Fruit fly (Drosophila melanogaster): ENCODE measurements around the gene bor.

Gene bor

dm6 chr3R:16235941-16236712, 27.8 kb downstream of the bor start:
- TF ChIP-seq CG10348 (GFP tag; IDR thresholded peaks at IDR 0.05): no peak
- TF ChIP-seq CG34367 (tag; optimal IDR thresholded peaks at IDR 0.05): peak; percentile 88
- no peak for TF ChIP-seq fd96Ca (GFP tag; IDR thresholded peaks at IDR 0.05)
- peak; percentile 93 for TF ChIP-seq D1 (tag; optimal IDR thresholded peaks at IDR 0.05)
- TF ChIP-seq CG17806 (tag; optimal IDR thresholded peaks at IDR 0.05): peak; percentile 80
- TF ChIP-seq EcR (GFP tag; optimal IDR thresholded peaks at IDR 0.05): peak; percentile 68
- peak; percentile 93 for TF ChIP-seq CG9948 (tag; optimal IDR thresholded peaks at IDR 0.05)
- peak; percentile 96 for TF ChIP-seq CG8159 (tag; optimal IDR thresholded peaks at IDR 0.05)
- peak; percentile 87 for TF ChIP-seq CG8301 (tag; optimal IDR thresholded peaks at IDR 0.05)
- peak; percentile 62 for TF ChIP-seq Pif1A (GFP tag; optimal IDR thresholded peaks at IDR 0.05)
- peak; percentile 95 for TF ChIP-seq CG14655 (GFP tag; optimal IDR thresholded peaks at IDR 0.05)
- no peak for TF ChIP-seq CG32121 (GFP tag; IDR thresholded peaks at IDR 0.05)
- no peak for TF ChIP-seq Ets98B (GFP tag; IDR thresholded peaks at IDR 0.05)
- TF ChIP-seq CG13204 (GFP tag; optimal IDR thresholded peaks at IDR 0.05): peak; percentile 98
- peak; percentile 91 for TF ChIP-seq Snoo (tag; optimal IDR thresholded peaks at IDR 0.05)
- TF ChIP-seq CG15710 (tag; optimal IDR thresholded peaks at IDR 0.05): peak; percentile 95
- TF ChIP-seq CG4496 (GFP tag; IDR thresholded peaks at IDR 0.05): no peak
- no peak for TF ChIP-seq CG12605 (GFP tag; IDR thresholded peaks at IDR 0.05)
- TF ChIP-seq rn (GFP tag; IDR thresholded peaks at IDR 0.05): no peak
- TF ChIP-seq gl (tag; optimal IDR thresholded peaks at IDR 0.05): peak; percentile 30
- peak; percentile 59 for TF ChIP-seq Pif1B (GFP tag; optimal IDR thresholded peaks at IDR 0.05)

- TF ChIP-seq D1 (tag; optimal IDR thresholded peaks at IDR 0.05) (no peak), EcR (GFP tag; optimal IDR thresholded peaks at IDR 0.05) (peak; percentile 96), CG13204 (GFP tag; optimal IDR thresholded peaks at IDR 0.05) (peak; percentile 76)
These were observed 28.5 kb downstream of the bor start for dm6 chr3R:16235215-16235937.

- TF ChIP-seq CG34367 (tag; optimal IDR thresholded peaks at IDR 0.05): peak; percentile 83
- TF ChIP-seq CG8159 (tag; optimal IDR thresholded peaks at IDR 0.05): peak; percentile 95
- TF ChIP-seq Snoo (tag; optimal IDR thresholded peaks at IDR 0.05): peak; percentile 87
- peak; percentile 93 for TF ChIP-seq CG9948 (tag; optimal IDR thresholded peaks at IDR 0.05)
- peak; percentile 92 for TF ChIP-seq CG14655 (GFP tag; optimal IDR thresholded peaks at IDR 0.05)
- peak; percentile 83 for TF ChIP-seq D1 (tag; optimal IDR thresholded peaks at IDR 0.05)
- TF ChIP-seq Pif1B (GFP tag; optimal IDR thresholded peaks at IDR 0.05): peak; percentile 90
- TF ChIP-seq CG13204 (GFP tag; optimal IDR thresholded peaks at IDR 0.05): no peak
- peak; percentile 86 for TF ChIP-seq CG8301 (tag; optimal IDR thresholded peaks at IDR 0.05)
- TF ChIP-seq CG17806 (tag; optimal IDR thresholded peaks at IDR 0.05): peak; percentile 88
- TF ChIP-seq CG10348 (GFP tag; IDR thresholded peaks at IDR 0.05): no peak
- no peak for TF ChIP-seq Ets98B (GFP tag; IDR thresholded peaks at IDR 0.05)
- TF ChIP-seq Pif1A (GFP tag; optimal IDR thresholded peaks at IDR 0.05): peak; percentile 81
- TF ChIP-seq rn (GFP tag; IDR thresholded peaks at IDR 0.05): no peak
- peak; percentile 27 for TF ChIP-seq gl (tag; optimal IDR thresholded peaks at IDR 0.05)
- peak; percentile 90 for TF ChIP-seq CG15710 (tag; optimal IDR thresholded peaks at IDR 0.05)
These were observed 29.2 kb downstream of the bor start for dm6 chr3R:16234745-16235149.

- no peak for TF ChIP-seq CG9948 (tag; optimal IDR thresholded peaks at IDR 0.05)
- peak; percentile 66 for TF ChIP-seq EcR (GFP tag; optimal IDR thresholded peaks at IDR 0.05)
- peak; percentile 90 for TF ChIP-seq CG13204 (GFP tag; optimal IDR thresholded peaks at IDR 0.05)
These were observed 29.6 kb downstream of the bor start for dm6 chr3R:16234298-16234697.

dm6 chr3R:16232569-16232968, 31.3 kb downstream of the bor start:
- TF ChIP-seq CG9948 (tag; optimal IDR thresholded peaks at IDR 0.05): no peak
- peak; percentile 65 for TF ChIP-seq CG13204 (GFP tag; optimal IDR thresholded peaks at IDR 0.05)
- no peak for TF ChIP-seq Ets98B (GFP tag; IDR thresholded peaks at IDR 0.05)
- TF ChIP-seq fd96Ca (GFP tag; IDR thresholded peaks at IDR 0.05): no peak
- TF ChIP-seq Pif1A (GFP tag; optimal IDR thresholded peaks at IDR 0.05): no peak
- TF ChIP-seq CG14655 (GFP tag; optimal IDR thresholded peaks at IDR 0.05): no peak
- TF ChIP-seq gl (tag; optimal IDR thresholded peaks at IDR 0.05): peak; percentile 52
- TF ChIP-seq Snoo (tag; optimal IDR thresholded peaks at IDR 0.05): no peak
- no peak for TF ChIP-seq CG15710 (tag; optimal IDR thresholded peaks at IDR 0.05)
- TF ChIP-seq CG8301 (tag; optimal IDR thresholded peaks at IDR 0.05): no peak
- TF ChIP-seq CG4496 (GFP tag; IDR thresholded peaks at IDR 0.05): no peak
- TF ChIP-seq D1 (tag; optimal IDR thresholded peaks at IDR 0.05): no peak
- TF ChIP-seq EcR (GFP tag; optimal IDR thresholded peaks at IDR 0.05): peak; percentile 4

Measured in whole organism, pupa.